Fruit fly (Drosophila melanogaster) whole organism, embryonic: ENCODE data around the gene alphaTub84B.

Experiments
- Aef1 ChIP-seq: fragments of 200-800 bp; sonication (Bioruptor generic); IDR thresholded peaks from 3 replicates; pipeline ENCODE4 v1.3.6; 2022; ENCODE audit warnings: missing biosample characterization, missing genetic modification characterization
- Bdp1 ChIP-seq: fragments of 200-800 bp; sonication (Bioruptor generic); optimal IDR thresholded peaks from 3 replicates; lab custom pipeline; 2016; ENCODE audit warnings: missing biosample characterization, missing genetic modification characterization
- CG11398 ChIP-seq: fragments of 200-800 bp; sonication (Bioruptor generic); optimal IDR thresholded peaks from 2 replicates; lab custom pipeline; 2016; ENCODE audit warnings: missing biosample characterization, missing genetic modification characterization
- CG14050 ChIP-seq: fragments of 200-800 bp; sonication (Bioruptor generic); IDR thresholded peaks from 3 replicates; pipeline ENCODE4 v1.3.6; 2022; ENCODE audit warnings: missing biosample characterization, missing genetic modification characterization
- CG15601 ChIP-seq: fragments of 200-800 bp; sonication (Bioruptor generic); optimal IDR thresholded peaks from 3 replicates; lab custom pipeline; 2019; ENCODE audit warnings: missing biosample characterization, mild to moderate bottlenecking, missing genetic modification characterization, moderate library complexity
- CG1602 ChIP-seq: fragments of 200-800 bp; sonication (Bioruptor generic); optimal IDR thresholded peaks from 3 replicates; lab custom pipeline; 2016; ENCODE audit warnings: missing biosample characterization, missing genetic modification characterization
- CG18619 ChIP-seq: fragments of 200-800 bp; sonication (Bioruptor generic); optimal IDR thresholded peaks from 3 replicates; lab custom pipeline; 2017; ENCODE audit warnings: missing biosample characterization, mild to moderate bottlenecking, missing genetic modification characterization
- CG2199 ChIP-seq: fragments of 200-800 bp; sonication (Bioruptor generic); IDR thresholded peaks from 3 replicates; pipeline ENCODE4 v1.3.6; 2022; ENCODE audit warnings: missing biosample characterization, missing genetic modification characterization
- CG30020 ChIP-seq: fragments of 200-800 bp; optimal IDR thresholded peaks from 2 replicates; lab custom pipeline; 2019; ENCODE audit warnings: missing biosample characterization, mild to moderate bottlenecking, missing genetic modification characterization, moderate library complexity
- CG3163 ChIP-seq: fragments of 200-800 bp; sonication (Bioruptor generic); optimal IDR thresholded peaks from 3 replicates; lab custom pipeline; 2016; ENCODE audit warnings: missing biosample characterization, missing genetic modification characterization
- CG34224 ChIP-seq: fragments of 200-800 bp; sonication (Bioruptor generic); IDR thresholded peaks from 3 replicates; pipeline ENCODE4 v1.3.6; 2022; ENCODE audit warnings: missing biosample characterization, missing genetic modification characterization; ENCODE audit not compliant: partially characterized antibody
- CG3847 ChIP-seq: fragments of 200-800 bp; sonication (Bioruptor generic); IDR thresholded peaks from 2 replicates; pipeline ENCODE4 v1.3.6; 2022; ENCODE audit warnings: missing biosample characterization, missing genetic modification characterization
- CG4282 ChIP-seq: fragments of 200-800 bp; sonication (Bioruptor generic); optimal IDR thresholded peaks from 2 replicates; lab custom pipeline; 2016; ENCODE audit warnings: missing biosample characterization, missing genetic modification characterization
- CG5245 ChIP-seq: fragments of 200-800 bp; sonication (Bioruptor generic); optimal IDR thresholded peaks from 3 replicates; lab custom pipeline; 2016; ENCODE audit warnings: missing biosample characterization, missing genetic modification characterization
- CG6791 ChIP-seq: fragments of 200-800 bp; sonication (Bioruptor generic); IDR thresholded peaks from 3 replicates; pipeline ENCODE4 v1.3.6; 2022; ENCODE audit warnings: missing biosample characterization, missing genetic modification characterization; ENCODE audit not compliant: partially characterized antibody
- CG7271 ChIP-seq: fragments of 200-800 bp; sonication (Bioruptor generic); optimal IDR thresholded peaks from 2 replicates; lab custom pipeline; 2018; ENCODE audit warnings: missing biosample characterization, mild to moderate bottlenecking, missing genetic modification characterization, moderate library complexity
- CG8089 ChIP-seq: fragments of 200-800 bp; sonication (Bioruptor generic); optimal IDR thresholded peaks from 3 replicates; lab custom pipeline; 2016; ENCODE audit warnings: missing biosample characterization, missing genetic modification characterization
- CG8281 ChIP-seq: fragments of 200-800 bp; sonication (Bioruptor generic); optimal IDR thresholded peaks from 2 replicates; lab custom pipeline; 2018; ENCODE audit warnings: missing biosample characterization, mild to moderate bottlenecking, missing genetic modification characterization, moderate library complexity
- CG9215 ChIP-seq: fragments of 200-800 bp; sonication (Bioruptor generic); IDR thresholded peaks from 2 replicates; pipeline ENCODE4 v1.3.6; 2022; ENCODE audit warnings: missing biosample characterization, missing genetic modification characterization
- Dip3 ChIP-seq: fragments of 200-800 bp; sonication (Bioruptor generic); optimal IDR thresholded peaks from 3 replicates; lab custom pipeline; 2016; ENCODE audit warnings: missing biosample characterization, missing genetic modification characterization
- Drgx ChIP-seq: fragments of 200-800 bp; sonication (Bioruptor generic); IDR thresholded peaks from 2 replicates; pipeline ENCODE4 v1.3.6; 2022; ENCODE audit warnings: missing biosample characterization, missing genetic modification characterization
- Ets65A ChIP-seq: fragments of 200-800 bp; sonication (Bioruptor generic); peaks from one replicate; lab custom pipeline; 2016; ENCODE audit warnings: missing biosample characterization, missing genetic modification characterization
- Fer3 ChIP-seq: fragments of 200-800 bp; sonication (Bioruptor generic); optimal IDR thresholded peaks from 2 replicates; lab custom pipeline; 2018; ENCODE audit warnings: missing biosample characterization, mild to moderate bottlenecking, missing genetic modification characterization, moderate library complexity
- Gug ChIP-seq: fragments of 200-800 bp; sonication (Bioruptor generic); IDR thresholded peaks from 4 replicates; pipeline ENCODE4 v1.3.6; 2022; ENCODE audit warnings: missing biosample characterization, missing genetic modification characterization
- Opbp ChIP-seq: fragments of 200-800 bp; sonication (Bioruptor generic); IDR thresholded peaks from 3 replicates; pipeline ENCODE4 v1.3.6; 2022; ENCODE audit warnings: missing biosample characterization, missing genetic modification characterization; ENCODE audit not compliant: partially characterized antibody
- Scr ChIP-seq: fragments of 200-800 bp; sonication (Bioruptor generic); IDR thresholded peaks from 2 replicates; pipeline ENCODE4 v1.3.6; 2022; ENCODE audit warnings: missing biosample characterization, missing genetic modification characterization; ENCODE audit not compliant: partially characterized antibody
- Sox100B ChIP-seq: fragments of 200-800 bp; sonication (Bioruptor generic); optimal IDR thresholded peaks from 3 replicates; lab custom pipeline; 2018; ENCODE audit warnings: missing biosample characterization, mild to moderate bottlenecking, missing genetic modification characterization
- ci ChIP-seq: fragments of 200-800 bp; sonication (Bioruptor generic); IDR thresholded peaks from 3 replicates; pipeline ENCODE4 v1.3.6; 2022; ENCODE audit warnings: missing biosample characterization, missing genetic modification characterization
- corto ChIP-seq: fragments of 200-800 bp; sonication (Bioruptor generic); optimal IDR thresholded peaks from 2 replicates; lab custom pipeline; 2016; ENCODE audit warnings: missing biosample characterization, mild to moderate bottlenecking, missing genetic modification characterization, moderate library complexity
- da ChIP-seq: fragments of 200-800 bp; sonication (Bioruptor generic); optimal IDR thresholded peaks from 2 replicates; lab custom pipeline; 2016; ENCODE audit warnings: missing biosample characterization, missing genetic modification characterization
- fu2 ChIP-seq: fragments of 200-800 bp; sonication (Bioruptor generic); optimal IDR thresholded peaks from 2 replicates; lab custom pipeline; 2016; ENCODE audit warnings: missing biosample characterization, missing genetic modification characterization
- h ChIP-seq: fragments of >200 bp; optimal IDR thresholded peaks from 2 replicates; lab custom pipeline; 2017
- inv ChIP-seq: fragments of 200-800 bp; sonication (Bioruptor generic); IDR thresholded peaks from 2 replicates; pipeline ENCODE4 v1.3.6; 2022; ENCODE audit warnings: missing biosample characterization, missing genetic modification characterization; ENCODE audit not compliant: partially characterized antibody
- ken ChIP-seq: fragments of 200-800 bp; sonication (Bioruptor generic); IDR thresholded peaks from 3 replicates; pipeline ENCODE4 v1.3.6; 2022; ENCODE audit warnings: missing biosample characterization, missing genetic modification characterization
- kni ChIP-seq: fragments of 200-800 bp; sonication (Bioruptor generic); optimal IDR thresholded peaks from 3 replicates; lab custom pipeline; 2017; ENCODE audit warnings: mild to moderate bottlenecking, missing biosample characterization, missing genetic modification reagents, missing genetic modification characterization
- lilli ChIP-seq: fragments of 200-800 bp; sonication (Bioruptor generic); optimal IDR thresholded peaks from 3 replicates; lab custom pipeline; 2016; ENCODE audit warnings: missing biosample characterization, missing genetic modification characterization
- nom ChIP-seq: fragments of 200-800 bp; sonication (Bioruptor generic); optimal IDR thresholded peaks from 2 replicates; lab custom pipeline; 2017; ENCODE audit warnings: missing biosample characterization, missing genetic modification characterization, mild to moderate bottlenecking, moderate library complexity, missing genetic modification reagents
- p53 ChIP-seq: fragments of 200-800 bp; sonication (Bioruptor generic); optimal IDR thresholded peaks from 2 replicates; lab custom pipeline; 2016; ENCODE audit warnings: missing biosample characterization, missing genetic modification characterization
- sc ChIP-seq, 3 experiments: fragments of >200 bp in 2 of 3; fragments of 200-800 bp in 1 of 3; sonication (Bioruptor generic) in 1 of 3; optimal IDR thresholded peaks; 2 replicates in 2 of 3; 3 replicates in 1 of 3; lab custom pipeline; 2017; ENCODE audit warnings: mild to moderate bottlenecking in 1 of 3, missing biosample characterization in 1 of 3, missing genetic modification characterization in 1 of 3, missing genetic modification reagents in 1 of 3
- scrt ChIP-seq: fragments of 200-800 bp; sonication (Bioruptor generic); optimal IDR thresholded peaks from 2 replicates; lab custom pipeline; 2018; ENCODE audit warnings: missing biosample characterization, mild to moderate bottlenecking, missing genetic modification characterization, moderate library complexity
- seq ChIP-seq: fragments of 200-800 bp; sonication (Bioruptor generic); IDR thresholded peaks from 2 replicates; pipeline ENCODE4 v1.3.6; 2022; ENCODE audit warnings: missing biosample characterization, missing genetic modification characterization
- shn ChIP-seq: fragments of 200-800 bp; sonication (Bioruptor generic); optimal IDR thresholded peaks from 3 replicates; lab custom pipeline; 2016; ENCODE audit warnings: missing biosample characterization, missing genetic modification characterization
- sima ChIP-seq: fragments of 200-800 bp; sonication (Bioruptor generic); optimal IDR thresholded peaks from 2 replicates; lab custom pipeline; 2016; ENCODE audit warnings: missing biosample characterization, missing genetic modification characterization
- stwl ChIP-seq: fragments of 200-800 bp; sonication (Bioruptor generic); optimal IDR thresholded peaks from 3 replicates; lab custom pipeline; 2018; ENCODE audit warnings: missing biosample characterization, mild to moderate bottlenecking, missing genetic modification characterization, moderate library complexity
- sug ChIP-seq: fragments of 200-800 bp; optimal IDR thresholded peaks from 2 replicates; lab custom pipeline; 2019; ENCODE audit warnings: missing biosample characterization, mild to moderate bottlenecking, missing genetic modification characterization, moderate library complexity
- tap ChIP-seq: fragments of 200-800 bp; optimal IDR thresholded peaks from 3 replicates; lab custom pipeline; 2019; ENCODE audit warnings: missing biosample characterization, mild to moderate bottlenecking, missing genetic modification characterization, moderate library complexity
- ttk ChIP-seq: fragments of 200-800 bp; sonication (Bioruptor generic); IDR thresholded peaks from 2 replicates; pipeline ENCODE4 v2.1.2; 2022; ENCODE audit warnings: missing biosample characterization, missing genetic modification characterization
- twi ChIP-seq: fragments of 200-800 bp; optimal IDR thresholded peaks from 2 replicates; lab custom pipeline; 2019; ENCODE audit warnings: missing biosample characterization, mild to moderate bottlenecking, missing genetic modification characterization, moderate library complexity
- usp ChIP-seq: fragments of >200 bp; optimal IDR thresholded peaks from 2 replicates; lab custom pipeline; 2017; ENCODE audit warnings: missing biosample characterization, missing genetic modification characterization
- zen ChIP-seq: fragments of 200-800 bp; sonication (Bioruptor generic); optimal IDR thresholded peaks from 3 replicates; lab custom pipeline; 2018; ENCODE audit warnings: missing biosample characterization, mild to moderate bottlenecking, missing genetic modification characterization, moderate library complexity

Gene alphaTub84B

dm6 chr3R:7122172-7123072, 36.0 kb downstream of the alphaTub84B start (continued):
- TF ChIP-seq CG30020 (tag; lab: Kevin White, UChicago) (no peak), corto (no peak), Drgx (GFP tag; lab: Robert Waterston, UW) (no peak), fu2 (no peak), h (lab: Kevin White, UChicago) (no peak), CG1602 (GFP tag; lab: Kevin White, UChicago) (no peak), Ets65A (no peak), twi (tag; lab: Kevin White, UChicago) (peak; percentile 10), Scr (GFP tag; lab: Robert Waterston, UW) (no peak), usp (GFP tag; lab: Kevin White, UChicago) (no peak), shn (no peak), stwl (tag; lab: Kevin White, UChicago) (no peak), Sox100B (GFP tag; lab: Kevin White, UChicago) (peak; percentile 13), Aef1 (GFP tag; lab: Robert Waterston, UW) (no peak), CG6791 (GFP tag; lab: Robert Waterston, UW) (no peak), CG3847 (no peak), CG2199 (GFP tag; lab: Robert Waterston, UW) (peak; percentile 31; the same call in 1 of the 3 replicates), CG9215 (peak; percentile 37; the same call in 1 of the 2 replicates), Fer3 (tag; lab: Kevin White, UChicago) (no peak), ken (GFP tag; lab: Robert Waterston, UW) (no peak), nom (no peak), da (GFP tag; lab: Kevin White, UChicago) (no peak), p53 (GFP tag; lab: Kevin White, UChicago) (no peak), CG3163 (GFP tag; lab: Kevin White, UChicago) (no peak), scrt (GFP tag; lab: Kevin White, UChicago) (no peak), CG7271 (no peak), Bdp1 (no peak), sug (tag; lab: Kevin White, UChicago) (peak; percentile 28), lilli (GFP tag; lab: Kevin White, UChicago) (no peak), CG8089 (GFP tag; lab: Kevin White, UChicago) (no peak), seq (GFP tag; lab: Robert Waterston, UW) (peak; percentile 8; the same call in 1 of the 2 replicates), ttk (no peak), tap (tag; lab: Kevin White, UChicago) (no peak), CG18619 (GFP tag; lab: Kevin White, UChicago) (no peak), Dip3 (GFP tag; lab: Kevin White, UChicago) (no peak), CG14050 (GFP tag; lab: Robert Waterston, UW) (no peak), Gug (GFP tag; lab: Robert Waterston, UW) (no peak), CG4282 (GFP tag; lab: Kevin White, UChicago) (no peak), zen (tag; lab: Kevin White, UChicago) (no peak), CG8281 (tag; lab: Kevin White, UChicago) (no peak), Opbp (GFP tag; lab: Robert Waterston, UW) (no peak), inv (GFP tag; lab: Robert Waterston, UW) (no peak), CG5245 (GFP tag; lab: Kevin White, UChicago) (no peak), sc (optimal IDR thresholded peaks at IDR 0.05; lab: Kevin White, UChicago) (no peak), sc (GFP tag; optimal IDR thresholded peaks at IDR 0.05; lab: Kevin White, UChicago) (no peak), ci (no peak), CG15601 (tag; lab: Kevin White, UChicago) (no peak), kni (GFP tag; lab: Kevin White, UChicago) (peak; percentile 92), sima (no peak), CG11398 (no peak), CG34224 (no peak)
